Fruit fly (Drosophila melanogaster) whole organism, embryonic: ENCODE measurements around the gene Duox.

Experiments used
- Adf1 ChIP-seq: fragments of 200-800 bp; sonication (Bioruptor generic); IDR thresholded peaks from 2 replicates; pipeline ENCODE4 v1.3.6; 2022; ENCODE audit warnings: missing biosample characterization, missing genetic modification characterization
- Aef1 ChIP-seq: fragments of 200-800 bp; sonication (Bioruptor generic); IDR thresholded peaks from 3 replicates; pipeline ENCODE4 v1.3.6; 2022; ENCODE audit warnings: missing biosample characterization, missing genetic modification characterization
- B-H1 ChIP-seq: fragments of 200-800 bp; sonication (Bioruptor generic); IDR thresholded peaks from 3 replicates; pipeline ENCODE4 v1.3.6; 2022; ENCODE audit warnings: missing biosample characterization, missing genetic modification characterization
- BEAF-32 ChIP-seq: fragments of 200-800 bp; sonication (Bioruptor generic); optimal IDR thresholded peaks from 3 replicates; lab custom pipeline; 2017; ENCODE audit warnings: missing biosample characterization, missing genetic modification characterization, mild to moderate bottlenecking, moderate library complexity, missing genetic modification reagents
- Blimp-1 ChIP-seq: fragments of 200-800 bp; sonication (Bioruptor generic); optimal IDR thresholded peaks from 3 replicates; lab custom pipeline; 2018; ENCODE audit warnings: missing biosample characterization, missing genetic modification characterization, mild to moderate bottlenecking, moderate library complexity, missing genetic modification reagents
- CG10267 ChIP-seq: fragments of 200-800 bp; sonication (Bioruptor generic); optimal IDR thresholded peaks from 2 replicates; lab custom pipeline; 2018; ENCODE audit warnings: missing biosample characterization, mild to moderate bottlenecking, missing genetic modification characterization, moderate library complexity
- CG11093 ChIP-seq: fragments of 200-800 bp; sonication (Bioruptor generic); IDR thresholded peaks from 3 replicates; pipeline ENCODE4 v1.3.6; 2022; ENCODE audit warnings: missing biosample characterization, missing genetic modification characterization
- CG12391 ChIP-seq: fragments of 200-800 bp; sonication (Bioruptor generic); optimal IDR thresholded peaks from 3 replicates; lab custom pipeline; 2018; ENCODE audit warnings: missing biosample characterization, mild to moderate bottlenecking, missing genetic modification characterization, moderate library complexity
- CG13624 ChIP-seq: fragments of 200-800 bp; sonication (Bioruptor generic); optimal IDR thresholded peaks from 2 replicates; lab custom pipeline; 2016; ENCODE audit warnings: missing biosample characterization, missing genetic modification characterization
- CG1602 ChIP-seq: fragments of 200-800 bp; sonication (Bioruptor generic); optimal IDR thresholded peaks from 3 replicates; lab custom pipeline; 2016; ENCODE audit warnings: missing biosample characterization, missing genetic modification characterization
- CG1603 ChIP-seq: fragments of 200-800 bp; sonication (Bioruptor generic); optimal IDR thresholded peaks from 2 replicates; lab custom pipeline; 2019; ENCODE audit warnings: missing biosample characterization, mild to moderate bottlenecking, missing genetic modification characterization, moderate library complexity
- CG17359 ChIP-seq: fragments of 200-800 bp; sonication (Bioruptor generic); optimal IDR thresholded peaks from 3 replicates; lab custom pipeline; 2018; ENCODE audit warnings: missing biosample characterization, mild to moderate bottlenecking, missing genetic modification characterization, moderate library complexity
- CG18599 ChIP-seq: fragments of 200-800 bp; sonication (Bioruptor generic); optimal IDR thresholded peaks from 3 replicates; lab custom pipeline; 2017; ENCODE audit warnings: missing biosample characterization, missing genetic modification characterization, mild to moderate bottlenecking, moderate library complexity, missing genetic modification reagents
- CG2129 ChIP-seq: fragments of 200-800 bp; sonication (Bioruptor generic); IDR thresholded peaks from 2 replicates; pipeline ENCODE4 v1.3.6; 2022; ENCODE audit warnings: missing biosample characterization, missing genetic modification characterization; ENCODE audit not compliant: partially characterized antibody
- CG30020 ChIP-seq: fragments of 200-800 bp; optimal IDR thresholded peaks from 2 replicates; lab custom pipeline; 2019; ENCODE audit warnings: missing biosample characterization, mild to moderate bottlenecking, missing genetic modification characterization, moderate library complexity
- CG3163 ChIP-seq: fragments of 200-800 bp; sonication (Bioruptor generic); optimal IDR thresholded peaks from 3 replicates; lab custom pipeline; 2016; ENCODE audit warnings: missing biosample characterization, missing genetic modification characterization
- CG32772 ChIP-seq: fragments of 200-800 bp; sonication (Bioruptor generic); IDR thresholded peaks from 2 replicates; pipeline ENCODE4 v1.3.6; 2022; ENCODE audit warnings: missing biosample characterization, missing genetic modification characterization
- CG4328 ChIP-seq: fragments of 200-800 bp; sonication (Bioruptor generic); optimal IDR thresholded peaks from 3 replicates; lab custom pipeline; 2017; ENCODE audit warnings: missing biosample characterization, missing genetic modification reagents, missing genetic modification characterization
- CG6175 ChIP-seq: fragments of 200-800 bp; sonication (Bioruptor generic); IDR thresholded peaks from 3 replicates; pipeline ENCODE4 v1.3.6; 2022; ENCODE audit warnings: missing biosample characterization, missing genetic modification characterization
- CG6689 ChIP-seq: fragments of 200-800 bp; sonication (Bioruptor generic); IDR thresholded peaks from 2 replicates; pipeline ENCODE4 v1.3.6; 2022; ENCODE audit warnings: missing biosample characterization, missing genetic modification characterization
- CG7745 ChIP-seq: fragments of 200-800 bp; sonication (Bioruptor generic); optimal IDR thresholded peaks from 2 replicates; lab custom pipeline; 2018; ENCODE audit warnings: missing biosample characterization, mild to moderate bottlenecking, missing genetic modification characterization, moderate library complexity
- CG7786 ChIP-seq: fragments of 200-800 bp; sonication (Bioruptor generic); optimal IDR thresholded peaks from 2 replicates; lab custom pipeline; 2016; ENCODE audit warnings: missing biosample characterization, missing genetic modification characterization
- CG8478 ChIP-seq: fragments of >200 bp; optimal IDR thresholded peaks from 2 replicates; lab custom pipeline; 2018
- CG9817 ChIP-seq: fragments of 200-800 bp; sonication (Bioruptor generic); optimal IDR thresholded peaks from 2 replicates; lab custom pipeline; 2018; ENCODE audit warnings: missing biosample characterization, mild to moderate bottlenecking, missing genetic modification characterization, moderate library complexity
- CkIIα-i1 ChIP-seq: fragments of 200-800 bp; sonication (Bioruptor generic); IDR thresholded peaks from 2 replicates; pipeline ENCODE4 v1.3.6; 2022; ENCODE audit warnings: missing biosample characterization, missing genetic modification characterization
- Dbx ChIP-seq: fragments of 200-800 bp; sonication (Bioruptor generic); IDR thresholded peaks from 3 replicates; pipeline ENCODE4 v1.3.6; 2022; ENCODE audit warnings: missing biosample characterization, missing genetic modification characterization
- Dip2 ChIP-seq: fragments of 200-800 bp; sonication (Bioruptor generic); IDR thresholded peaks from 2 replicates; pipeline ENCODE4 v1.3.6; 2022; ENCODE audit warnings: missing biosample characterization, missing genetic modification characterization
- H2.0 ChIP-seq: fragments of 200-800 bp; sonication (Bioruptor generic); IDR thresholded peaks from 2 replicates; pipeline ENCODE4 v1.3.6; 2022; ENCODE audit warnings: missing biosample characterization, missing genetic modification characterization
- MESR4 ChIP-seq: fragments of 200-800 bp; sonication (Bioruptor generic); optimal IDR thresholded peaks from 2 replicates; lab custom pipeline; 2018; ENCODE audit warnings: missing biosample characterization, mild to moderate bottlenecking, missing genetic modification characterization, moderate library complexity
- Rfx ChIP-seq: fragments of 200-800 bp; sonication (Bioruptor generic); IDR thresholded peaks from 2 replicates; pipeline ENCODE4 v1.3.6; 2022; ENCODE audit warnings: missing biosample characterization, missing genetic modification characterization
- Sry-δ ChIP-seq: fragments of 200-800 bp; sonication (Bioruptor generic); optimal IDR thresholded peaks from 2 replicates; lab custom pipeline; 2016; ENCODE audit warnings: missing biosample characterization, missing genetic modification characterization
- Trl ChIP-seq, 3 experiments: fragments of >200 bp in 2 of 3; fragments of 200-800 bp in 1 of 3; sonication (Bioruptor generic) in 1 of 3; optimal IDR thresholded peaks; 2 replicates in 1 of 3; 3 replicates in 2 of 3; lab custom pipeline; 2016 to 2017; ENCODE audit warnings: missing biosample characterization in 1 of 3, missing genetic modification characterization in 1 of 3
- ac ChIP-seq: fragments of 200-800 bp; sonication (Bioruptor generic); optimal IDR thresholded peaks from 3 replicates; lab custom pipeline; 2017; ENCODE audit warnings: missing biosample characterization, mild to moderate bottlenecking, missing genetic modification characterization
- ap ChIP-seq: fragments of 200-800 bp; sonication (Bioruptor generic); IDR thresholded peaks from 2 replicates; pipeline ENCODE4 v1.3.6; 2022; ENCODE audit warnings: missing biosample characterization, missing genetic modification characterization
- ash1 ChIP-seq: fragments of 200-800 bp; sonication (Bioruptor generic); optimal IDR thresholded peaks from 2 replicates; lab custom pipeline; 2018; ENCODE audit warnings: missing biosample characterization, mild to moderate bottlenecking, missing genetic modification characterization
- btn ChIP-seq: fragments of 200-800 bp; sonication (Bioruptor generic); optimal IDR thresholded peaks from 2 replicates; lab custom pipeline; 2016; ENCODE audit warnings: missing biosample characterization, missing genetic modification characterization
- cas ChIP-seq: fragments of 200-800 bp; sonication (Bioruptor generic); IDR thresholded peaks from 2 replicates; pipeline ENCODE4 v1.3.6; 2022; ENCODE audit warnings: missing biosample characterization, missing genetic modification characterization
- chif ChIP-seq, 2 experiments: fragments of 200-800 bp; sonication (Bioruptor generic); optimal IDR thresholded peaks; 3 replicates each; lab custom pipeline; 2016; ENCODE audit warnings: missing biosample characterization in 2 of 2, missing genetic modification characterization in 2 of 2
- crol ChIP-seq: fragments of 200-800 bp; sonication (Bioruptor generic); IDR thresholded peaks from 2 replicates; pipeline ENCODE4 v1.3.6; 2022; ENCODE audit warnings: missing biosample characterization, missing genetic modification characterization
- eve ChIP-seq, 2 experiments: fragments of >200 bp; optimal IDR thresholded peaks; 2 replicates each; lab custom pipeline; 2017; ENCODE audit warnings: missing biosample characterization in 2 of 2, missing genetic modification characterization in 2 of 2
- gem ChIP-seq: fragments of 200-800 bp; sonication (Bioruptor generic); optimal IDR thresholded peaks from 2 replicates; lab custom pipeline; 2019; ENCODE audit warnings: missing biosample characterization, mild to moderate bottlenecking, missing genetic modification characterization, moderate library complexity
- ind ChIP-seq: fragments of 200-800 bp; sonication (Bioruptor generic); optimal IDR thresholded peaks from 3 replicates; lab custom pipeline; 2016; ENCODE audit warnings: missing biosample characterization, missing genetic modification characterization
- inv ChIP-seq: fragments of 200-800 bp; sonication (Bioruptor generic); IDR thresholded peaks from 2 replicates; pipeline ENCODE4 v1.3.6; 2022; ENCODE audit warnings: missing biosample characterization, missing genetic modification characterization; ENCODE audit not compliant: partially characterized antibody
- pb ChIP-seq: fragments of 200-800 bp; sonication (Bioruptor generic); optimal IDR thresholded peaks from 3 replicates; lab custom pipeline; 2016; ENCODE audit warnings: missing biosample characterization, missing genetic modification characterization
- pho ChIP-seq: fragments of 200-800 bp; sonication (Bioruptor generic); optimal IDR thresholded peaks from 2 replicates; lab custom pipeline; 2016; ENCODE audit warnings: missing biosample characterization, missing genetic modification characterization
- psq ChIP-seq: fragments of 200-800 bp; sonication (Bioruptor generic); optimal IDR thresholded peaks from 2 replicates; lab custom pipeline; 2017; ENCODE audit warnings: missing biosample characterization, missing genetic modification characterization
- ro ChIP-seq: fragments of 200-800 bp; sonication (Bioruptor generic); IDR thresholded peaks from 2 replicates; pipeline ENCODE4 v1.3.6; 2022; ENCODE audit warnings: missing biosample characterization, missing genetic modification characterization
- tin ChIP-seq: fragments of 200-800 bp; sonication (Bioruptor generic); optimal IDR thresholded peaks from 3 replicates; lab custom pipeline; 2016; ENCODE audit warnings: missing biosample characterization, missing genetic modification characterization
- tll ChIP-seq, 2 experiments: fragments of 200-800 bp in 1 of 2; fragments of >200 bp in 1 of 2; sonication (Bioruptor generic) in 1 of 2; optimal IDR thresholded peaks; 2 replicates each; lab custom pipeline; 2017 to 2019; ENCODE audit warnings: missing biosample characterization in 2 of 2, missing genetic modification characterization in 2 of 2, mild to moderate bottlenecking in 1 of 2, moderate library complexity in 1 of 2

The Duox gene

DNA sequence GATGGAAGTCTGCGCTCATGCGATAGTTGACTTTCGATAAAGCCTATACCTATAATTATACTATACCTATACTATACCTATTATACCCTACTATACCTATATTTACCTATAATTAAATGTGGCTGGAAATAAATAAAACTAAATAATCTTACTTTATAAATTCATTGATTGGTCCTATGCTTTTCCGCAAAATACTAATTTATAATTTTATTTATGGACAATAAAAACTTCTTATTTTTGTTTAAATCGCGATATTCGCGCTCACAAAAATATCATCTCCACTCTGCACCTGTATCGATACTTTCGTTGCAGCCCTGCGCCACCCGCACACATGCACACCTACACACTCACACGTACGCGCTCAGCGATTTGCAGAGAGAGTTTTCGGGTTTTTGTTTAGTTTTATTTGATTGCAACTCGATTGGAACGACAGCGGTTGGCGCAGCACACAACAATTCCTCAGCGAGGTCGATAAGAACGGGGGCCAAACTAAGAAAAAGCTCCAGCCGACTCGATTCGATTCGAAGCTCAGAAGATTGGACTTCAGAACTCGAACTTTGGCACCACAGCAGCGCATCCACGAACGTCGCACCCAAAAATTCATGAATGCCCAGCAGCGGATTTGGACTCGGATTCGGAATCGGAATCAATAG lies 44.6 kb upstream of the Duox start, which contains the start of gene CG8814 (continued):
- peak; percentile 61 for TF ChIP-seq MESR4 (GFP tag; lab: Kevin White, UChicago)
- TF ChIP-seq CG18599: peak; percentile 74
- no peak for TF ChIP-seq ac (GFP tag; lab: Kevin White, UChicago)
- peak; percentile 76 for TF ChIP-seq tin (GFP tag; lab: Kevin White, UChicago)
- peak; percentile 55 for TF ChIP-seq B-H1
- TF ChIP-seq ap (GFP tag; lab: Robert Waterston, UW): no peak
- peak; percentile 65 for TF ChIP-seq CG9817 (tag; lab: Kevin White, UChicago)
- TF ChIP-seq tll (GFP tag; optimal IDR thresholded peaks at IDR 0.05; lab: Kevin White, UChicago): peak; percentile 96 to 98
- peak; percentile 74 for TF ChIP-seq CG30020 (tag; lab: Kevin White, UChicago)
- no peak for TF ChIP-seq CG3163 (GFP tag; lab: Kevin White, UChicago)
- peak in 1 of 2 experiments; percentile 63 for TF ChIP-seq Trl (optimal IDR thresholded peaks at IDR 0.05; lab: Kevin White, UChicago)
- TF ChIP-seq Trl (GFP tag; optimal IDR thresholded peaks at IDR 0.05; lab: Kevin White, UChicago): peak; percentile 30
- TF ChIP-seq ro (GFP tag; lab: Robert Waterston, UW): no peak
- peak; percentile 72; the same call in 2 of the 3 replicates for TF ChIP-seq Dbx (GFP tag; lab: Robert Waterston, UW)
- TF ChIP-seq ash1 (GFP tag; lab: Kevin White, UChicago): no peak
- no peak for TF ChIP-seq Dip2 (GFP tag; lab: Robert Waterston, UW)
- TF ChIP-seq CG7745 (tag; lab: Kevin White, UChicago): no peak
- peak; percentile 74 for TF ChIP-seq CG6689 (GFP tag; lab: Robert Waterston, UW)
- peak; percentile 71 for TF ChIP-seq ind
- peak; percentile 75 for TF ChIP-seq Rfx (GFP tag; lab: Robert Waterston, UW)
- TF ChIP-seq CG17359 (tag; lab: Kevin White, UChicago): peak; percentile 11
- peak; percentile 12 to 27 for TF ChIP-seq chif (GFP tag; optimal IDR thresholded peaks at IDR 0.05; lab: Kevin White, UChicago)
- peak; percentile 97 for TF ChIP-seq BEAF-32 (GFP tag; lab: Kevin White, UChicago)
- TF ChIP-seq crol: peak; percentile 21; the same call in 1 of the 2 replicates
- TF ChIP-seq pho (GFP tag; lab: Kevin White, UChicago): peak; percentile 57
- TF ChIP-seq Sry-δ (GFP tag; lab: Kevin White, UChicago): peak; percentile 80
- no peak for TF ChIP-seq btn
- TF ChIP-seq CG13624 (GFP tag; lab: Kevin White, UChicago): no peak
- TF ChIP-seq gem (tag; lab: Kevin White, UChicago): peak; percentile 81
- TF ChIP-seq Aef1: peak; percentile 83
- TF ChIP-seq Blimp-1 (GFP tag; lab: Kevin White, UChicago): peak; percentile 27
- TF ChIP-seq CG4328: peak; percentile 53
- TF ChIP-seq CkIIα-i1 (GFP tag; lab: Robert Waterston, UW): no peak
- TF ChIP-seq CG7786 (GFP tag; lab: Kevin White, UChicago): peak; percentile 15
- TF ChIP-seq cas (GFP tag; lab: Robert Waterston, UW): peak; percentile 49; the same call in 1 of the 2 replicates
- peak; percentile 87 for TF ChIP-seq CG8478 (lab: Kevin White, UChicago)
- no peak for TF ChIP-seq pb (GFP tag; lab: Kevin White, UChicago)
- TF ChIP-seq CG32772 (GFP tag; lab: Robert Waterston, UW): peak; percentile 65
- TF ChIP-seq CG11093 (GFP tag; lab: Robert Waterston, UW): peak; percentile 57; the same call in 1 of the 3 replicates
- TF ChIP-seq psq (GFP tag; lab: Kevin White, UChicago): peak; percentile 3
- TF ChIP-seq CG12391 (tag; lab: Kevin White, UChicago): peak; percentile 83
- peak; percentile 68 for TF ChIP-seq CG2129 (GFP tag; lab: Robert Waterston, UW)
- TF ChIP-seq CG1603 (tag; lab: Kevin White, UChicago): peak; percentile 42
- peak; percentile 67 for TF ChIP-seq CG1602 (GFP tag; lab: Kevin White, UChicago)
- peak; percentile 40 for TF ChIP-seq Adf1 (GFP tag; lab: Robert Waterston, UW)
- TF ChIP-seq CG6175: no peak
- peak; percentile 76 for TF ChIP-seq CG10267 (tag; lab: Kevin White, UChicago)
- no peak for TF ChIP-seq eve (GFP tag; optimal IDR thresholded peaks at IDR 0.05; lab: Kevin White, UChicago)
- TF ChIP-seq H2.0 (GFP tag; lab: Robert Waterston, UW): peak; percentile 35; the same call in 1 of the 2 replicates
- TF ChIP-seq inv (GFP tag; lab: Robert Waterston, UW): peak; percentile 82
